Fruit fly (Drosophila melanogaster) whole organism, wandering third instar larva: Measurements from ENCODE around the gene NANS.

ENCODE experiments used
- Abd-B ChIP-seq: fragments of >200 bp; optimal IDR thresholded peaks from 2 replicates; lab custom pipeline; 2017; ENCODE audit warnings: missing biosample characterization, missing genetic modification characterization
- CG32264 ChIP-seq: fragments of 200-800 bp; sonication (Bioruptor generic); optimal IDR thresholded peaks from 2 replicates; lab custom pipeline; 2016; ENCODE audit warnings: missing biosample characterization, missing genetic modification characterization
- CG9705 ChIP-seq: fragments of 200-800 bp; sonication (Bioruptor generic); optimal IDR thresholded peaks from 2 replicates; lab custom pipeline; 2018; ENCODE audit warnings: missing biosample characterization, mild to moderate bottlenecking, missing genetic modification characterization
- CrebA ChIP-seq: fragments of 200-800 bp; sonication (Bioruptor generic); optimal IDR thresholded peaks from 2 replicates; lab custom pipeline; 2016; ENCODE audit warnings: missing biosample characterization, mild to moderate bottlenecking, missing genetic modification characterization, borderline replicate concordance
- Dfd ChIP-seq: fragments of >200 bp; optimal IDR thresholded peaks from 2 replicates; lab custom pipeline; 2017; ENCODE audit warnings: missing biosample characterization, missing genetic modification characterization
- Dif ChIP-seq: fragments of 200-275, 200-300 bp; sonication (Bioruptor generic); optimal IDR thresholded peaks from 2 replicates; lab custom pipeline; 2018; ENCODE audit warnings: missing biosample characterization, missing genetic modification characterization; ENCODE audit not compliant: partially characterized antibody
- GATAd ChIP-seq: sonication (Bioruptor generic); optimal IDR thresholded peaks from 2 replicates; lab custom pipeline; 2016; ENCODE audit warnings: missing biosample characterization, missing genetic modification characterization
- HLH106 ChIP-seq: fragments of 200-800 bp; optimal IDR thresholded peaks from 3 replicates; lab custom pipeline; 2019; ENCODE audit warnings: missing biosample characterization, mild to moderate bottlenecking, missing genetic modification characterization, moderate library complexity
- Hnf4 ChIP-seq: fragments of 200-800 bp; sonication (Bioruptor generic); optimal IDR thresholded peaks from 2 replicates; lab custom pipeline; 2016; ENCODE audit warnings: missing biosample characterization, mild to moderate bottlenecking, missing genetic modification characterization
- Hr78 ChIP-seq: fragments of >200 bp; optimal IDR thresholded peaks from 2 replicates; lab custom pipeline; 2017; ENCODE audit warnings: missing biosample characterization, missing genetic modification characterization
- Hr83 ChIP-seq: fragments of 200-300 bp; sonication (Bioruptor generic); optimal IDR thresholded peaks from 2 replicates; lab custom pipeline; 2016; ENCODE audit warnings: missing biosample characterization, mild to moderate bottlenecking, missing genetic modification characterization, moderate library complexity; ENCODE audit not compliant: poor library complexity, severe bottlenecking
- Jra ChIP-seq: sonication (Bioruptor generic); optimal IDR thresholded peaks from 2 replicates; lab custom pipeline; 2016; ENCODE audit warnings: missing biosample characterization, missing genetic modification characterization
- Mio ChIP-seq: sonication (Bioruptor generic); optimal IDR thresholded peaks from 2 replicates; lab custom pipeline; 2016; ENCODE audit warnings: missing biosample characterization, missing genetic modification characterization
- Myc ChIP-seq: fragments of >200 bp; optimal IDR thresholded peaks from 2 replicates; lab custom pipeline; 2017
- N ChIP-seq: fragments of >200 bp; optimal IDR thresholded peaks from 2 replicates; lab custom pipeline; 2018; ENCODE audit warnings: missing biosample characterization, missing external identifiers, missing genetic modification characterization
- OdsH ChIP-seq: fragments of 200-800 bp; sonication (Bioruptor generic); optimal IDR thresholded peaks from 2 replicates; lab custom pipeline; 2016; ENCODE audit warnings: missing biosample characterization, mild to moderate bottlenecking, missing genetic modification characterization
- Rel ChIP-seq, 2 experiments: fragments of 200-800 bp; sonication (Bioruptor generic) in 1 of 2; optimal IDR thresholded peaks; 2 replicates in 1 of 2; 3 replicates in 1 of 2; lab custom pipeline; 2016 to 2019; ENCODE audit warnings: mild to moderate bottlenecking in 2 of 2, missing biosample characterization in 2 of 2, missing genetic modification characterization in 2 of 2, moderate library complexity in 1 of 2
- Sp1 ChIP-seq: fragments of 200-800 bp; sonication (Bioruptor generic); optimal IDR thresholded peaks from 3 replicates; lab custom pipeline; 2019; ENCODE audit warnings: missing biosample characterization, mild to moderate bottlenecking, missing genetic modification characterization, moderate library complexity
- Vsx2 ChIP-seq: fragments of 200-300, 225-300 bp; sonication (Bioruptor generic); optimal IDR thresholded peaks from 2 replicates; lab custom pipeline; 2018; ENCODE audit warnings: missing biosample characterization, missing genetic modification characterization; ENCODE audit not compliant: partially characterized antibody
- br ChIP-seq: fragments of 200-800 bp; sonication (Bioruptor generic); optimal IDR thresholded peaks from 2 replicates; lab custom pipeline; 2016; ENCODE audit warnings: missing biosample characterization, missing genetic modification characterization
- brk ChIP-seq: fragments of 200-800 bp; sonication (Bioruptor generic); optimal IDR thresholded peaks from 2 replicates; lab custom pipeline; 2016; ENCODE audit warnings: missing biosample characterization, mild to moderate bottlenecking, missing genetic modification characterization
- dl ChIP-seq, 2 experiments: fragments of 175-275, 200-275 bp in 1 of 2; fragments of 200-275 bp in 1 of 2; sonication (Bioruptor generic); optimal IDR thresholded peaks; lab custom pipeline; 2018; ENCODE audit warnings: mild to moderate bottlenecking in 2 of 2, missing biosample characterization in 2 of 2, missing genetic modification characterization in 2 of 2, moderate library complexity in 2 of 2; ENCODE audit not compliant: partially characterized antibody in 2 of 2, insufficient read depth in 1 of 2
- dmrt93B ChIP-seq: fragments of 200-800 bp; sonication (Bioruptor generic); optimal IDR thresholded peaks from 2 replicates; lab custom pipeline; 2018; ENCODE audit warnings: missing biosample characterization, mild to moderate bottlenecking, missing genetic modification characterization
- dsf ChIP-seq: sonication (Bioruptor generic); optimal IDR thresholded peaks from 2 replicates; lab custom pipeline; 2016; ENCODE audit warnings: missing biosample characterization, missing genetic modification characterization, borderline replicate concordance
- ey ChIP-seq: fragments of 200-800 bp; sonication (Bioruptor generic); optimal IDR thresholded peaks from 2 replicates; lab custom pipeline; 2016; ENCODE audit warnings: missing biosample characterization, missing genetic modification characterization
- foxo ChIP-seq, 2 experiments: fragments of 200-800 bp; sonication (Bioruptor generic); optimal IDR thresholded peaks; 2 replicates in 1 of 2; 3 replicates in 1 of 2; lab custom pipeline; 2016 to 2017; ENCODE audit warnings: missing biosample characterization in 2 of 2, missing genetic modification characterization in 2 of 2
- fru ChIP-seq: fragments of 200-800 bp; sonication (Bioruptor generic); optimal IDR thresholded peaks from 3 replicates; lab custom pipeline; 2016; ENCODE audit warnings: missing biosample characterization, mild to moderate bottlenecking, missing genetic modification characterization
- h ChIP-seq: fragments of 200-800 bp; sonication (Bioruptor generic); optimal IDR thresholded peaks from 3 replicates; lab custom pipeline; 2016; ENCODE audit warnings: missing biosample characterization, mild to moderate bottlenecking, missing genetic modification characterization
- jim ChIP-seq: fragments of 175-275, 200-325 bp; sonication (Bioruptor generic); optimal IDR thresholded peaks from 2 replicates; lab custom pipeline; 2016; ENCODE audit warnings: missing biosample characterization, mild to moderate bottlenecking, missing genetic modification characterization
- lola ChIP-seq: fragments of >200 bp; optimal IDR thresholded peaks from 2 replicates; lab custom pipeline; 2017; ENCODE audit warnings: missing biosample characterization, missing genetic modification characterization
- pan ChIP-seq: fragments of >200 bp; optimal IDR thresholded peaks from 2 replicates; lab custom pipeline; 2017
- psq ChIP-seq: fragments of 200-800 bp; sonication (Bioruptor generic); optimal IDR thresholded peaks from 3 replicates; lab custom pipeline; 2017; ENCODE audit warnings: missing biosample characterization, mild to moderate bottlenecking, missing genetic modification characterization, moderate library complexity
- rgr ChIP-seq: fragments of 200-800 bp; sonication (Bioruptor generic); optimal IDR thresholded peaks from 3 replicates; lab custom pipeline; 2016; ENCODE audit warnings: missing biosample characterization, mild to moderate bottlenecking, missing genetic modification characterization
- sage ChIP-seq: fragments of 200-800 bp; sonication (Bioruptor generic); optimal IDR thresholded peaks from 2 replicates; lab custom pipeline; 2016; ENCODE audit warnings: missing biosample characterization, mild to moderate bottlenecking, missing genetic modification characterization
- sv ChIP-seq: fragments of 200-800 bp; sonication (Bioruptor generic); optimal IDR thresholded peaks from 3 replicates; lab custom pipeline; 2016; ENCODE audit warnings: missing biosample characterization, missing genetic modification characterization
- tai ChIP-seq: sonication (Bioruptor generic); optimal IDR thresholded peaks from 2 replicates; lab custom pipeline; 2016; ENCODE audit warnings: missing biosample characterization, missing genetic modification characterization
- usp ChIP-seq: fragments of >200 bp; optimal IDR thresholded peaks from 2 replicates; lab custom pipeline; 2017; ENCODE audit warnings: missing biosample characterization, missing genetic modification characterization
- woc ChIP-seq: sonication (Bioruptor generic); optimal IDR thresholded peaks from 2 replicates; lab custom pipeline; 2016; ENCODE audit warnings: missing biosample characterization, mild to moderate bottlenecking, missing genetic modification characterization

The NANS gene

dm6 chr3R:12448344-12448743, 22.0 kb downstream of the NANS start:
- no peak for TF ChIP-seq Hr83 (GFP tag; lab: Kevin White, UChicago)
- no peak for TF ChIP-seq GATAd (GFP tag; lab: Kevin White, UChicago)
- TF ChIP-seq pan (lab: Kevin White, UChicago) = no peak
- TF ChIP-seq Myc (lab: Kevin White, UChicago) = no peak
- no peak for TF ChIP-seq br (GFP tag; lab: Kevin White, UChicago)
- TF ChIP-seq Rel (GFP tag; optimal IDR thresholded peaks at IDR 0.05; lab: Kevin White, UChicago) = no peak
- TF ChIP-seq Rel (tag; optimal IDR thresholded peaks at IDR 0.05; lab: Kevin White, UChicago) = no peak
- TF ChIP-seq Abd-B (GFP tag; lab: Kevin White, UChicago) = no peak
- no peak for TF ChIP-seq CG32264
- no peak for TF ChIP-seq rgr (GFP tag; lab: Kevin White, UChicago)
- no peak for TF ChIP-seq Dfd (GFP tag; lab: Kevin White, UChicago)
- no peak for TF ChIP-seq woc
- TF ChIP-seq usp (GFP tag; lab: Kevin White, UChicago) = no peak
- TF ChIP-seq brk (GFP tag; lab: Kevin White, UChicago) = no peak
- TF ChIP-seq ey (GFP tag; lab: Kevin White, UChicago) = no peak
- no peak for TF ChIP-seq h (GFP tag; lab: Kevin White, UChicago)
- TF ChIP-seq dl (GFP tag; optimal IDR thresholded peaks at IDR 0.05; lab: Kevin White, UChicago; ENCODE audit: insufficient read depth in 1 of 2, partially characterized antibody in 2 of 2) = no peak
- TF ChIP-seq jim = no peak

DNA sequence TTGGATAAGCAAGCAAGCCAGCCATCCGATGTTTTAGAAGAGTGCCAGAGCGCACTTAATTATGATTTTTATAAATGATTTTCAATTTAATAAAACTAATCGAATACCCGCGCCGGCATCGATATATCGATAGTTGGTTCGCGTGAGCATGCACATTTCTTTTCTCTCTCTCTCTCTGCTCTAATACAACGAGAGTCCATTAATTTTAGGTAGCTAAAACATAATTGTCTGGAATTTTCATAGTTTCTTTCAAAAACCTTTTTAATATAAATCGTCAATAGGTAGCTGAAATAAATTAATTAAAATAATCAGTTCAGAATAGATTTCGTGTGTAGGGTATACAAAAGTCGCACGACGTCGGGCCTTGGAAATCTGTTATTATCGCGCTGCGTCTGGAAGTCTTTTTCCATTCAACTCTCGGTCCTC, 22.5 kb downstream of the NANS start, which contains the start of gene CG18549:
CG18549 (plus strand) TSS at position 408 of the 426 bp plus-strand sequence.
- TF ChIP-seq h (GFP tag; lab: Kevin White, UChicago) (peak; percentile 100), foxo (GFP tag; optimal IDR thresholded peaks at IDR 0.05; lab: Kevin White, UChicago) (peak; percentile 100), fru (GFP tag; lab: Kevin White, UChicago) (peak; percentile 100), dsf (peak; percentile 98), Dif (GFP tag; lab: Kevin White, UChicago) (no peak), psq (GFP tag; lab: Kevin White, UChicago) (peak; percentile 99), pan (lab: Kevin White, UChicago) (no peak), HLH106 (tag; lab: Kevin White, UChicago) (peak; percentile 100), Vsx2 (GFP tag; lab: Kevin White, UChicago) (no peak), Dfd (GFP tag; lab: Kevin White, UChicago) (peak; percentile 96), OdsH (GFP tag; lab: Kevin White, UChicago) (peak; percentile 100), Mio (GFP tag; lab: Kevin White, UChicago) (peak; percentile 95), Abd-B (GFP tag; lab: Kevin White, UChicago) (no peak), brk (GFP tag; lab: Kevin White, UChicago) (peak; percentile 99), ey (GFP tag; lab: Kevin White, UChicago) (peak; percentile 100), usp (GFP tag; lab: Kevin White, UChicago) (no peak), rgr (GFP tag; lab: Kevin White, UChicago) (peak; percentile 100), Sp1 (GFP tag; lab: Kevin White, UChicago) (peak; percentile 100), Hnf4 (peak; percentile 100), Jra (GFP tag; lab: Kevin White, UChicago) (peak; percentile 99), CG9705 (GFP tag; lab: Kevin White, UChicago) (peak; percentile 100), Rel (GFP tag; optimal IDR thresholded peaks at IDR 0.05; lab: Kevin White, UChicago) (peak; percentile 99), Rel (tag; optimal IDR thresholded peaks at IDR 0.05; lab: Kevin White, UChicago) (peak; percentile 98), dl (GFP tag; optimal IDR thresholded peaks at IDR 0.05; lab: Kevin White, UChicago; ENCODE audit: insufficient read depth in 1 of 2, partially characterized antibody in 2 of 2) (no peak), N (GFP tag; lab: Kevin White, UChicago) (no peak), Hr83 (GFP tag; lab: Kevin White, UChicago) (peak; percentile 97), Hr78 (GFP tag; lab: Kevin White, UChicago) (no peak), sv (peak; percentile 99), lola (no peak), woc (peak; percentile 100), Myc (lab: Kevin White, UChicago) (no peak), GATAd (GFP tag; lab: Kevin White, UChicago) (no peak), sage (GFP tag; lab: Kevin White, UChicago) (peak; percentile 100), jim (peak; percentile 24), dmrt93B (GFP tag; lab: Kevin White, UChicago) (peak; percentile 99), CG32264 (peak; percentile 100), CrebA (GFP tag; lab: Kevin White, UChicago) (no peak), tai (GFP tag; lab: Kevin White, UChicago) (peak; percentile 98), br (GFP tag; lab: Kevin White, UChicago) (peak; percentile 100)
- TF ChIP-seq, all 38 proteins: peak for 26
